Worm (Caenorhabditis elegans) whole organism, L1 larva: ENCODE measurements around the gene flwr-1.
"Not testable (repeated sequence)": the region's sequence is repeated elsewhere in the genome, so short reads cannot be mapped to it uniquely, and the experiment has no call there.

Source experiments
- C34B4.2 ChIP-seq: sonication (generic microtip); optimal IDR thresholded peaks from 2 replicates; lab custom pipeline; 2017; ENCODE audit warnings: mild to moderate bottlenecking, missing genetic modification characterization, missing compliant biosample characterization
- F16B12.6 ChIP-seq: fragments of 150-350 bp; optimal IDR thresholded peaks from 2 replicates; lab custom pipeline; 2014; ENCODE audit warnings: missing biosample characterization, missing genetic modification characterization
- alr-1 ChIP-seq: fragments of 200-800 bp; sonication (Bioruptor generic); optimal IDR thresholded peaks from 2 replicates; lab custom pipeline; 2018; ENCODE audit warnings: borderline replicate concordance, mild to moderate bottlenecking, missing genetic modification characterization, missing compliant biosample characterization
- blmp-1 ChIP-seq: fragments of 150-350 bp; optimal IDR thresholded peaks from 2 replicates; lab custom pipeline; 2014; ENCODE audit warnings: missing biosample characterization, missing genetic modification characterization
- ceh-82 ChIP-seq, 3 experiments: fragments of 150-350 bp in 1 of 3; sonication (generic microtip) in 2 of 3; optimal IDR thresholded peaks; 2 replicates each; lab custom pipeline; 2014 to 2017; ENCODE audit warnings: missing biosample characterization in 3 of 3, missing genetic modification characterization in 3 of 3
- ceh-88 ChIP-seq: fragments of 200-800 bp; sonication (Bioruptor generic); IDR thresholded peaks from 2 replicates; pipeline ENCODE4 v1.3.6; 2022; ENCODE audit warnings: missing genetic modification characterization, missing compliant biosample characterization
- dpl-1 ChIP-seq, 3 experiments: fragments of 150-350 bp in 2 of 3; sonication (generic microtip) in 1 of 3; optimal IDR thresholded peaks; 2 replicates each; lab custom pipeline; 2014 to 2017; ENCODE audit warnings: missing biosample characterization in 3 of 3, missing genetic modification characterization in 3 of 3, missing genetic modification reagents in 3 of 3
- dsc-1 ChIP-seq: sonication (generic microtip); optimal IDR thresholded peaks from 2 replicates; lab custom pipeline; 2016; ENCODE audit warnings: mild to moderate bottlenecking, missing genetic modification characterization, missing compliant biosample characterization
- efl-1 ChIP-seq, 4 experiments: fragments of 150-350 bp; optimal IDR thresholded peaks in 3 of 4; peaks in 1 of 4; 1 replicate in 1 of 4; 2 replicates in 3 of 4; lab custom pipeline; 2014; ENCODE audit warnings: missing biosample characterization in 2 of 4, missing genetic modification characterization in 2 of 4, missing genetic modification reagents in 2 of 4
- efl-3 ChIP-seq: fragments of 200-800 bp; sonication (Bioruptor generic); optimal IDR thresholded peaks from 2 replicates; lab custom pipeline; 2018; ENCODE audit warnings: mild to moderate bottlenecking, missing genetic modification characterization, missing compliant biosample characterization
- egl-13 ChIP-seq: sonication (generic microtip); optimal IDR thresholded peaks from 2 replicates; lab custom pipeline; 2016; ENCODE audit warnings: missing genotype, missing genetic modification reagents, missing genetic modification characterization, missing compliant biosample characterization
- elt-3 ChIP-seq, 6 experiments: fragments of 150-350 bp in 1 of 6; sonication (generic microtip); optimal IDR thresholded peaks; 2 replicates each; lab custom pipeline; 2017 to 2018; ENCODE audit warnings: missing biosample characterization in 6 of 6, missing genetic modification characterization in 6 of 6, inconsistent platforms in 1 of 6
- fkh-4 ChIP-seq: sonication (generic microtip); optimal IDR thresholded peaks from 2 replicates; lab custom pipeline; 2016; ENCODE audit warnings: missing compliant biosample characterization, missing genetic modification characterization, borderline replicate concordance
- fkh-8 ChIP-seq: sonication (generic microtip); optimal IDR thresholded peaks from 2 replicates; lab custom pipeline; 2016; ENCODE audit warnings: mild to moderate bottlenecking, missing genetic modification characterization, missing compliant biosample characterization
- grh-1 ChIP-seq: fragments of 200-800 bp; sonication (Bioruptor generic); IDR thresholded peaks from 2 replicates; pipeline ENCODE4 v1.3.6; 2022; ENCODE audit warnings: missing genetic modification reagents, missing genetic modification characterization, missing compliant biosample characterization
- hlh-4 ChIP-seq: sonication (generic microtip); optimal IDR thresholded peaks from 2 replicates; lab custom pipeline; 2016; ENCODE audit warnings: mild to moderate bottlenecking, missing genetic modification characterization, missing compliant biosample characterization
- jun-1 ChIP-seq: fragments of 150-350 bp; optimal IDR thresholded peaks from 2 replicates; lab custom pipeline; 2014; ENCODE audit warnings: missing biosample characterization, missing genetic modification reagents, missing genetic modification characterization
- lin-15B ChIP-seq: fragments of 150-350 bp; sonication (generic microtip); optimal IDR thresholded peaks from 3 replicates; lab custom pipeline; 2014; ENCODE audit warnings: missing biosample characterization, missing genetic modification characterization
- lir-3 ChIP-seq: sonication (generic microtip); optimal IDR thresholded peaks from 2 replicates; lab custom pipeline; 2016; ENCODE audit warnings: mild to moderate bottlenecking, missing genetic modification characterization, moderate library complexity, missing compliant biosample characterization; ENCODE audit not compliant: poor library complexity
- lsy-2 ChIP-seq, 2 experiments: fragments of 150-350 bp; optimal IDR thresholded peaks; 2 replicates each; lab custom pipeline; 2014; ENCODE audit warnings: missing biosample characterization in 2 of 2, missing genetic modification characterization in 2 of 2
- mdl-1 ChIP-seq, 2 experiments: fragments of 150-350 bp; optimal IDR thresholded peaks; 2 replicates each; lab custom pipeline; 2014 to 2017; ENCODE audit warnings: missing biosample characterization in 2 of 2, missing genetic modification characterization in 2 of 2, inconsistent platforms in 1 of 2
- mep-1 ChIP-seq: fragments of 150-350 bp; optimal IDR thresholded peaks from 2 replicates; lab custom pipeline; 2014; ENCODE audit warnings: missing biosample characterization, missing genetic modification characterization
- nhr-12 ChIP-seq: sonication (generic microtip); optimal IDR thresholded peaks from 2 replicates; lab custom pipeline; 2017; ENCODE audit warnings: missing biosample characterization, missing genetic modification characterization
- nhr-19 ChIP-seq: fragments of 200-800 bp; sonication (Bioruptor generic); conservative IDR thresholded peaks from 2 replicates; pipeline ENCODE4 v1.3.6; 2022; ENCODE audit warnings: missing genetic modification characterization, missing compliant biosample characterization
- nhr-237 ChIP-seq: fragments of 150-350 bp; optimal IDR thresholded peaks from 2 replicates; lab custom pipeline; 2014; ENCODE audit warnings: missing biosample characterization, missing genetic modification characterization
- nhr-71 ChIP-seq: sonication (generic microtip); optimal IDR thresholded peaks from 2 replicates; lab custom pipeline; 2016; ENCODE audit warnings: mild to moderate bottlenecking, missing genetic modification characterization, moderate library complexity, missing compliant biosample characterization
- nhr-85 ChIP-seq: sonication (generic microtip); peaks from one replicate; lab custom pipeline; 2016; ENCODE audit warnings: missing genetic modification characterization, inconsistent platforms, missing compliant biosample characterization
- nhr-90 ChIP-seq: sonication (generic microtip); optimal IDR thresholded peaks from 2 replicates; lab custom pipeline; 2016; ENCODE audit warnings: mild to moderate bottlenecking, missing genetic modification characterization, missing compliant biosample characterization; ENCODE audit not compliant: poor library complexity
- pax-3 ChIP-seq: fragments of 200-800 bp; sonication (Bioruptor generic); optimal IDR thresholded peaks from 2 replicates; lab custom pipeline; 2018; ENCODE audit warnings: mild to moderate bottlenecking, missing genetic modification characterization, moderate library complexity, missing compliant biosample characterization
- sptf-1 ChIP-seq: fragments of 150-350 bp; optimal IDR thresholded peaks from 2 replicates; lab custom pipeline; 2014; ENCODE audit warnings: missing biosample characterization, missing genetic modification characterization
- sup-37 ChIP-seq: fragments of 200-800 bp; sonication (Bioruptor generic); optimal IDR thresholded peaks from 2 replicates; lab custom pipeline; 2018; ENCODE audit warnings: mild to moderate bottlenecking, missing genetic modification characterization, missing compliant biosample characterization
- unc-130 ChIP-seq: fragments of 150-350 bp; optimal IDR thresholded peaks from 2 replicates; lab custom pipeline; 2017; ENCODE audit warnings: missing biosample characterization, missing genetic modification characterization, inconsistent platforms
- unc-30 ChIP-seq: sonication (generic microtip); optimal IDR thresholded peaks from 2 replicates; lab custom pipeline; 2017; ENCODE audit warnings: missing biosample characterization, missing genetic modification characterization
- zag-1 ChIP-seq: fragments of 150-350 bp; optimal IDR thresholded peaks from 2 replicates; lab custom pipeline; 2014; ENCODE audit warnings: missing biosample characterization, missing genetic modification characterization
- zip-4 ChIP-seq: fragments of 200-800 bp; sonication (Bioruptor generic); optimal IDR thresholded peaks from 2 replicates; lab custom pipeline; 2018; ENCODE audit warnings: mild to moderate bottlenecking, missing genetic modification characterization, moderate library complexity, missing compliant biosample characterization
- ztf-4 ChIP-seq: fragments of 150-350 bp; optimal IDR thresholded peaks from 2 replicates; lab custom pipeline; 2014; ENCODE audit warnings: missing biosample characterization, missing genetic modification characterization

The flwr-1 gene

ce11 chrX:14973085-14973484 is 3.0 kb upstream of the flwr-1 start:
- no peak for TF ChIP-seq lir-3 (tag; lab: Kevin White, UChicago)
- TF ChIP-seq zag-1: no peak
- no peak for TF ChIP-seq blmp-1
- TF ChIP-seq efl-1 (optimal IDR thresholded peaks at IDR 0.05; lab: Kevin White, UChicago): no peak
- peak in 1 of 2 experiments; percentile 89 for TF ChIP-seq efl-1 (GFP tag; optimal IDR thresholded peaks at IDR 0.05 in 1 of 2; lab: Kevin White, UChicago)
- TF ChIP-seq fkh-4 (tag; lab: Kevin White, UChicago): no peak
- no peak for TF ChIP-seq lin-15B (tag; lab: Kevin White, UChicago)
- no peak for TF ChIP-seq sptf-1 (tag; lab: Kevin White, UChicago)
- TF ChIP-seq ceh-82 (tag; optimal IDR thresholded peaks at IDR 0.05; lab: Kevin White, UChicago): no peak
- no peak for TF ChIP-seq grh-1 (GFP tag; lab: Robert Waterston, UW)
- peak; percentile 54 for TF ChIP-seq nhr-85 (tag; lab: Kevin White, UChicago)
- no peak for TF ChIP-seq jun-1
- TF ChIP-seq unc-130: no peak
- TF ChIP-seq unc-30 (tag; lab: Kevin White, UChicago): no peak
- no peak for TF ChIP-seq lsy-2 (tag; optimal IDR thresholded peaks at IDR 0.05; lab: Kevin White, UChicago)

- no peak for TF ChIP-seq fkh-8 (tag; lab: Kevin White, UChicago)
- TF ChIP-seq mdl-1 (tag; optimal IDR thresholded peaks at IDR 0.05; lab: Kevin White, UChicago): no peak
- TF ChIP-seq ztf-4 (tag; lab: Kevin White, UChicago): no peak
- no peak for TF ChIP-seq nhr-71
- TF ChIP-seq ceh-88 (GFP tag; lab: Robert Waterston, UW): no peak
- TF ChIP-seq efl-3: no peak
- no peak for TF ChIP-seq egl-13 (tag; lab: Kevin White, UChicago)
- TF ChIP-seq F16B12.6 (tag; lab: Kevin White, UChicago): no peak
- TF ChIP-seq mep-1 (tag; lab: Kevin White, UChicago): no peak
- no peak for TF ChIP-seq nhr-237 (tag; lab: Kevin White, UChicago)
- TF ChIP-seq nhr-85 (tag; lab: Kevin White, UChicago): no peak
- no peak for TF ChIP-seq efl-1 (optimal IDR thresholded peaks at IDR 0.05; lab: Kevin White, UChicago)
- no peak for TF ChIP-seq efl-1 (GFP tag; optimal IDR thresholded peaks at IDR 0.05 in 1 of 2; lab: Kevin White, UChicago)
- no peak for TF ChIP-seq ceh-82 (tag; optimal IDR thresholded peaks at IDR 0.05; lab: Kevin White, UChicago)
- TF ChIP-seq sup-37 (GFP tag; lab: Kevin White, UChicago): no peak
- no peak for TF ChIP-seq hlh-4 (tag; lab: Kevin White, UChicago)
- TF ChIP-seq dpl-1 (GFP tag; optimal IDR thresholded peaks at IDR 0.05; lab: Kevin White, UChicago): no peak
Measured at ce11 chrX:14969615-14970014, 456 bp downstream of the flwr-1 start.

- not testable (repeated sequence) for TF ChIP-seq elt-3 (tag; optimal IDR thresholded peaks at IDR 0.05; lab: Kevin White, UChicago); C34B4.2 (tag; lab: Kevin White, UChicago); alr-1 (tag; lab: Kevin White, UChicago)
Measured at ce11 chrX:14966515-14966914, 3.6 kb downstream of the flwr-1 start, which contains the start of gene F20D1.22. TSS of gene F20D1.22 (plus strand) at chrX:14966815.

ce11 chrX:14965761-14966160 is 4.3 kb downstream of the flwr-1 start, which contains the start of gene F45B8.5:
TSS of gene F45B8.5 (plus strand) at chrX:14966061.
- TF ChIP-seq nhr-90 (tag; lab: Kevin White, UChicago): no peak
- no peak for TF ChIP-seq efl-1 (optimal IDR thresholded peaks at IDR 0.05; lab: Kevin White, UChicago)
- TF ChIP-seq efl-1 (GFP tag; optimal IDR thresholded peaks at IDR 0.05 in 1 of 2; lab: Kevin White, UChicago): no peak
- no peak for TF ChIP-seq dsc-1 (tag; lab: Kevin White, UChicago)
- no peak for TF ChIP-seq nhr-12 (tag; lab: Kevin White, UChicago)
- TF ChIP-seq egl-13 (tag; lab: Kevin White, UChicago): no peak
- TF ChIP-seq nhr-19: no peak
- no peak for TF ChIP-seq zip-4
- no peak for TF ChIP-seq pax-3
- no peak for TF ChIP-seq lir-3 (tag; lab: Kevin White, UChicago)
